Fruit fly (Drosophila melanogaster) whole organism, embryonic: ENCODE measurements around the gene spidey.

Source experiments
- Adf1 ChIP-seq: fragments of 200-800 bp; sonication (Bioruptor generic); IDR thresholded peaks from 2 replicates; pipeline ENCODE4 v1.3.6; 2022; ENCODE audit warnings: missing biosample characterization, missing genetic modification characterization
- Asciz ChIP-seq: fragments of 200-800 bp; sonication (Bioruptor generic); optimal IDR thresholded peaks from 2 replicates; lab custom pipeline; 2017; ENCODE audit warnings: missing biosample characterization, mild to moderate bottlenecking, missing genetic modification characterization, missing genetic modification reagents
- BEAF-32 ChIP-seq: fragments of 200-800 bp; sonication (Bioruptor generic); optimal IDR thresholded peaks from 3 replicates; lab custom pipeline; 2017; ENCODE audit warnings: missing biosample characterization, missing genetic modification characterization, mild to moderate bottlenecking, moderate library complexity, missing genetic modification reagents
- CG10209 ChIP-seq: fragments of 200-800 bp; sonication (Bioruptor generic); optimal IDR thresholded peaks from 3 replicates; lab custom pipeline; 2017; ENCODE audit warnings: missing biosample characterization, mild to moderate bottlenecking, missing genetic modification characterization, missing genetic modification reagents
- CG10959 ChIP-seq: fragments of 200-800 bp; sonication (Bioruptor generic); IDR thresholded peaks from 2 replicates; pipeline ENCODE4 v1.3.6; 2022; ENCODE audit warnings: missing biosample characterization, missing genetic modification characterization
- CG11093 ChIP-seq: fragments of 200-800 bp; sonication (Bioruptor generic); IDR thresholded peaks from 3 replicates; pipeline ENCODE4 v1.3.6; 2022; ENCODE audit warnings: missing biosample characterization, missing genetic modification characterization
- CG11560 ChIP-seq: fragments of 200-800 bp; sonication (Bioruptor generic); IDR thresholded peaks from 3 replicates; pipeline ENCODE4 v1.3.6; 2022; ENCODE audit warnings: missing biosample characterization, missing genetic modification characterization
- CG13624 ChIP-seq: fragments of 200-800 bp; sonication (Bioruptor generic); optimal IDR thresholded peaks from 2 replicates; lab custom pipeline; 2016; ENCODE audit warnings: missing biosample characterization, missing genetic modification characterization
- CG2202 ChIP-seq: fragments of 200-800 bp; sonication (Bioruptor generic); optimal IDR thresholded peaks from 2 replicates; lab custom pipeline; 2018; ENCODE audit warnings: missing biosample characterization, mild to moderate bottlenecking, missing genetic modification characterization
- CG34224 ChIP-seq: fragments of 200-800 bp; sonication (Bioruptor generic); IDR thresholded peaks from 3 replicates; pipeline ENCODE4 v1.3.6; 2022; ENCODE audit warnings: missing biosample characterization, missing genetic modification characterization; ENCODE audit not compliant: partially characterized antibody
- CG3847 ChIP-seq: fragments of 200-800 bp; sonication (Bioruptor generic); IDR thresholded peaks from 2 replicates; pipeline ENCODE4 v1.3.6; 2022; ENCODE audit warnings: missing biosample characterization, missing genetic modification characterization
- CG3995 ChIP-seq: fragments of 200-800 bp; sonication (Bioruptor generic); optimal IDR thresholded peaks from 3 replicates; lab custom pipeline; 2016; ENCODE audit warnings: missing biosample characterization, missing genetic modification characterization
- CG4328 ChIP-seq: fragments of 200-800 bp; sonication (Bioruptor generic); optimal IDR thresholded peaks from 3 replicates; lab custom pipeline; 2017; ENCODE audit warnings: missing biosample characterization, missing genetic modification reagents, missing genetic modification characterization
- CG4617 ChIP-seq: fragments of 200-800 bp; sonication (Bioruptor generic); optimal IDR thresholded peaks from 3 replicates; lab custom pipeline; 2016; ENCODE audit warnings: missing biosample characterization, missing genetic modification characterization, borderline replicate concordance
- CG7556 ChIP-seq: fragments of 200-800 bp; sonication (Bioruptor generic); optimal IDR thresholded peaks from 2 replicates; lab custom pipeline; 2017; ENCODE audit warnings: missing biosample characterization, mild to moderate bottlenecking, missing genetic modification characterization
- CG7963 ChIP-seq: fragments of 200-800 bp; sonication (Bioruptor generic); IDR thresholded peaks from 3 replicates; pipeline ENCODE4 v1.3.6; 2022; ENCODE audit warnings: missing biosample characterization, missing genetic modification characterization; ENCODE audit not compliant: partially characterized antibody
- CG8478 ChIP-seq: fragments of >200 bp; optimal IDR thresholded peaks from 2 replicates; lab custom pipeline; 2018
- CHES-1-like ChIP-seq: fragments of 200-800 bp; sonication (Bioruptor generic); optimal IDR thresholded peaks from 2 replicates; lab custom pipeline; 2016; ENCODE audit warnings: missing biosample characterization, missing genetic modification characterization
- Deaf1 ChIP-seq: fragments of 200-800 bp; optimal IDR thresholded peaks from 3 replicates; lab custom pipeline; 2019; ENCODE audit warnings: missing biosample characterization, mild to moderate bottlenecking, missing genetic modification characterization, moderate library complexity
- Dfd ChIP-seq, 2 experiments: fragments of >200 bp; optimal IDR thresholded peaks; 2 replicates each; lab custom pipeline; 2017; ENCODE audit warnings: missing biosample characterization in 2 of 2, missing genetic modification characterization in 2 of 2
- Dll ChIP-seq: fragments of 200-800 bp; sonication (Bioruptor generic); IDR thresholded peaks from 4 replicates; pipeline ENCODE4 v1.3.6; 2022; ENCODE audit warnings: missing biosample characterization, missing genetic modification characterization; ENCODE audit not compliant: partially characterized antibody
- Dp ChIP-seq: fragments of 200-800 bp; sonication (Bioruptor generic); optimal IDR thresholded peaks from 2 replicates; lab custom pipeline; 2018; ENCODE audit warnings: missing biosample characterization, mild to moderate bottlenecking, missing genetic modification characterization, moderate library complexity
- Dref ChIP-seq: fragments of 200-800 bp; sonication (Bioruptor generic); IDR thresholded peaks from 2 replicates; pipeline ENCODE4 v1.3.6; 2022; ENCODE audit warnings: missing biosample characterization, missing genetic modification characterization
- Ets97D ChIP-seq: fragments of 200-800 bp; sonication (Bioruptor generic); optimal IDR thresholded peaks from 3 replicates; lab custom pipeline; 2016; ENCODE audit warnings: missing biosample characterization, missing genetic modification characterization
- HmgD ChIP-seq: fragments of 200-800 bp; sonication (Bioruptor generic); optimal IDR thresholded peaks from 3 replicates; lab custom pipeline; 2016; ENCODE audit warnings: missing biosample characterization, missing genetic modification characterization
- Myb ChIP-seq: fragments of 200-800 bp; sonication (Bioruptor generic); optimal IDR thresholded peaks from 2 replicates; lab custom pipeline; 2016; ENCODE audit warnings: missing biosample characterization, missing genetic modification characterization
- NK7.1 ChIP-seq: fragments of 200-800 bp; sonication (Bioruptor generic); optimal IDR thresholded peaks from 3 replicates; lab custom pipeline; 2016; ENCODE audit warnings: missing biosample characterization, missing genetic modification characterization
- Nf-YB ChIP-seq: fragments of 200-800 bp; sonication (Bioruptor generic); optimal IDR thresholded peaks from 3 replicates; lab custom pipeline; 2019; ENCODE audit warnings: missing biosample characterization, mild to moderate bottlenecking, missing genetic modification characterization, moderate library complexity
- Rx ChIP-seq: fragments of 200-800 bp; sonication (Bioruptor generic); IDR thresholded peaks from 2 replicates; pipeline ENCODE4 v1.3.6; 2022; ENCODE audit warnings: missing biosample characterization, missing genetic modification characterization
- Scr ChIP-seq: fragments of 200-800 bp; sonication (Bioruptor generic); IDR thresholded peaks from 2 replicates; pipeline ENCODE4 v1.3.6; 2022; ENCODE audit warnings: missing biosample characterization, missing genetic modification characterization; ENCODE audit not compliant: partially characterized antibody
- YL-1 ChIP-seq: fragments of 200-800 bp; sonication (Bioruptor generic); optimal IDR thresholded peaks from 3 replicates; lab custom pipeline; 2017; ENCODE audit warnings: missing biosample characterization, mild to moderate bottlenecking, missing genetic modification characterization
- amos ChIP-seq: fragments of 200-800 bp; sonication (Bioruptor generic); IDR thresholded peaks from 2 replicates; pipeline ENCODE4 v1.3.6; 2022; ENCODE audit warnings: missing biosample characterization, missing genetic modification characterization; ENCODE audit not compliant: partially characterized antibody
- bbx ChIP-seq: fragments of 200-800 bp; sonication (Bioruptor generic); IDR thresholded peaks from 2 replicates; pipeline ENCODE4 v1.3.6; 2022; ENCODE audit warnings: missing biosample characterization, missing genetic modification characterization; ENCODE audit not compliant: partially characterized antibody
- btn ChIP-seq: fragments of 200-800 bp; sonication (Bioruptor generic); optimal IDR thresholded peaks from 2 replicates; lab custom pipeline; 2016; ENCODE audit warnings: missing biosample characterization, missing genetic modification characterization
- chinmo ChIP-seq: fragments of 200-800 bp; sonication (Bioruptor generic); IDR thresholded peaks from 4 replicates; pipeline ENCODE4 v1.3.6; 2022; ENCODE audit warnings: missing biosample characterization, missing genetic modification characterization; ENCODE audit not compliant: partially characterized antibody
- dan ChIP-seq: fragments of 200-800 bp; sonication (Bioruptor generic); IDR thresholded peaks from 2 replicates; pipeline ENCODE4 v1.3.6; 2022; ENCODE audit warnings: missing biosample characterization, missing genetic modification characterization
- gfzf ChIP-seq: fragments of 200-800 bp; sonication (Bioruptor generic); optimal IDR thresholded peaks from 2 replicates; lab custom pipeline; 2016; ENCODE audit warnings: missing biosample characterization, mild to moderate bottlenecking, missing genetic modification characterization, moderate library complexity
- gsb-n ChIP-seq: fragments of 200-800 bp; sonication (Bioruptor generic); optimal IDR thresholded peaks from 3 replicates; lab custom pipeline; 2018; ENCODE audit warnings: missing biosample characterization, mild to moderate bottlenecking, missing genetic modification characterization
- ham ChIP-seq: fragments of 200-800 bp; sonication (Bioruptor generic); IDR thresholded peaks from 2 replicates; pipeline ENCODE4 v1.3.6; 2022; ENCODE audit warnings: missing biosample characterization, missing genetic modification characterization
- hb ChIP-seq: fragments of 200-800 bp; sonication (Bioruptor generic); IDR thresholded peaks from 3 replicates; pipeline ENCODE4 v1.3.6; 2022; ENCODE audit warnings: missing biosample characterization, missing genetic modification characterization; ENCODE audit not compliant: partially characterized antibody
- nerfin-2 ChIP-seq: fragments of 200-800 bp; sonication (Bioruptor generic); IDR thresholded peaks from 2 replicates; pipeline ENCODE4 v1.3.6; 2022; ENCODE audit warnings: missing biosample characterization, missing genetic modification characterization; ENCODE audit not compliant: partially characterized antibody
- pfk ChIP-seq: fragments of 200-800 bp; sonication (Bioruptor generic); optimal IDR thresholded peaks from 2 replicates; lab custom pipeline; 2018; ENCODE audit warnings: missing biosample characterization, mild to moderate bottlenecking, missing genetic modification characterization, moderate library complexity
- schlank ChIP-seq: fragments of 200-800 bp; sonication (Bioruptor generic); optimal IDR thresholded peaks from 2 replicates; lab custom pipeline; 2018; ENCODE audit warnings: missing biosample characterization, mild to moderate bottlenecking, missing genetic modification characterization
- sqz ChIP-seq: fragments of 200-800 bp; sonication (Bioruptor generic); optimal IDR thresholded peaks from 3 replicates; lab custom pipeline; 2018; ENCODE audit warnings: missing biosample characterization, mild to moderate bottlenecking, missing genetic modification characterization
- stc ChIP-seq: fragments of 200-800 bp; sonication (Bioruptor generic); IDR thresholded peaks from 2 replicates; pipeline ENCODE4 v1.3.6; 2022; ENCODE audit warnings: missing biosample characterization, missing genetic modification characterization
- tna ChIP-seq: fragments of 200-800 bp; sonication (Bioruptor generic); IDR thresholded peaks from 2 replicates; pipeline ENCODE4 v1.3.6; 2022; ENCODE audit warnings: missing biosample characterization, missing genetic modification characterization; ENCODE audit not compliant: partially characterized antibody
- twi ChIP-seq: fragments of 200-800 bp; optimal IDR thresholded peaks from 2 replicates; lab custom pipeline; 2019; ENCODE audit warnings: missing biosample characterization, mild to moderate bottlenecking, missing genetic modification characterization, moderate library complexity
- unc-4 ChIP-seq: fragments of 200-800 bp; sonication (Bioruptor generic); IDR thresholded peaks from 2 replicates; pipeline ENCODE4 v1.3.6; 2022; ENCODE audit warnings: missing biosample characterization, missing genetic modification characterization; ENCODE audit not compliant: partially characterized antibody
- vvl ChIP-seq: fragments of 200-800 bp; sonication (Bioruptor generic); IDR thresholded peaks from 2 replicates; pipeline ENCODE4 v1.3.6; 2022; ENCODE audit warnings: missing biosample characterization, missing genetic modification characterization
- zfh1 ChIP-seq: fragments of 200-800 bp; sonication (Bioruptor generic); IDR thresholded peaks from 3 replicates; pipeline ENCODE4 v1.3.6; 2022; ENCODE audit warnings: missing biosample characterization, missing genetic modification characterization

spidey gene

dm6 chrX:7931028-7931549, 22.4 kb downstream of the spidey start, which contains the start of gene mahe:
Gene mahe (minus strand): TSS chrX:7931382.
- TF ChIP-seq vvl (peak; percentile 6; the same call in 1 of the 2 replicates), Dref (GFP tag; lab: Robert Waterston, UW) (peak; percentile 85), Scr (GFP tag; lab: Robert Waterston, UW) (peak; percentile 87), gsb-n (tag; lab: Kevin White, UChicago) (peak; percentile 18), Rx (GFP tag; lab: Robert Waterston, UW) (no peak), HmgD (no peak), CG4328 (GFP tag; lab: Kevin White, UChicago) (no peak), Nf-YB (GFP tag; lab: Kevin White, UChicago) (no peak), CG7556 (GFP tag; lab: Kevin White, UChicago) (no peak), CG8478 (lab: Kevin White, UChicago) (no peak), gfzf (GFP tag; lab: Kevin White, UChicago) (peak; percentile 21), Dfd (GFP tag; optimal IDR thresholded peaks at IDR 0.05; lab: Kevin White, UChicago) (no peak), sqz (GFP tag; lab: Kevin White, UChicago) (peak; percentile 48), zfh1 (GFP tag; lab: Robert Waterston, UW) (no peak), CG7963 (GFP tag; lab: Robert Waterston, UW) (peak; percentile 74), nerfin-2 (GFP tag; lab: Robert Waterston, UW) (peak; percentile 59; the same call in 1 of the 2 replicates), chinmo (GFP tag; lab: Robert Waterston, UW) (peak; percentile 93), BEAF-32 (GFP tag; lab: Kevin White, UChicago) (peak; percentile 84), ham (GFP tag; lab: Robert Waterston, UW) (no peak), Dp (GFP tag; lab: Kevin White, UChicago) (peak; percentile 80), dan (GFP tag; lab: Robert Waterston, UW) (no peak), schlank (no peak), unc-4 (peak; percentile 85), CG3995 (GFP tag; lab: Kevin White, UChicago) (no peak), twi (tag; lab: Kevin White, UChicago) (no peak), Deaf1 (tag; lab: Kevin White, UChicago) (no peak), pfk (GFP tag; lab: Kevin White, UChicago) (peak; percentile 13), amos (peak; percentile 91), CG11093 (no peak), tna (GFP tag; lab: Robert Waterston, UW) (peak; percentile 63), CG3847 (GFP tag; lab: Robert Waterston, UW) (no peak), NK7.1 (GFP tag; lab: Kevin White, UChicago) (no peak), stc (GFP tag; lab: Robert Waterston, UW) (0 out of 2 replicates have a peak, but pooled peaks have one; percentile 8), Myb (GFP tag; lab: Kevin White, UChicago) (peak; percentile 10), CG13624 (GFP tag; lab: Kevin White, UChicago) (no peak), CG4617 (peak; percentile 13), Asciz (no peak), Dll (GFP tag; lab: Robert Waterston, UW) (peak; percentile 87), CG11560 (tag; lab: Robert Waterston, UW) (no peak), YL-1 (GFP tag; lab: Kevin White, UChicago) (peak; percentile 17), bbx (GFP tag; lab: Robert Waterston, UW) (peak; percentile 94), CG10209 (GFP tag; lab: Kevin White, UChicago) (no peak), Ets97D (GFP tag; lab: Kevin White, UChicago) (peak; percentile 21), hb (GFP tag; lab: Robert Waterston, UW) (peak; percentile 67; the same call in 2 of the 3 replicates), Adf1 (GFP tag; lab: Robert Waterston, UW) (no peak), btn (GFP tag; lab: Kevin White, UChicago) (no peak), CG10959 (GFP tag; lab: Robert Waterston, UW) (no peak), CG2202 (tag; lab: Kevin White, UChicago) (no peak), CG34224 (GFP tag; lab: Robert Waterston, UW) (peak; percentile 85), CHES-1-like (GFP tag; lab: Kevin White, UChicago) (no peak)
